Worm (Caenorhabditis elegans): ENCODE data around the gene sgo-1.

sgo-1 gene

DNA sequence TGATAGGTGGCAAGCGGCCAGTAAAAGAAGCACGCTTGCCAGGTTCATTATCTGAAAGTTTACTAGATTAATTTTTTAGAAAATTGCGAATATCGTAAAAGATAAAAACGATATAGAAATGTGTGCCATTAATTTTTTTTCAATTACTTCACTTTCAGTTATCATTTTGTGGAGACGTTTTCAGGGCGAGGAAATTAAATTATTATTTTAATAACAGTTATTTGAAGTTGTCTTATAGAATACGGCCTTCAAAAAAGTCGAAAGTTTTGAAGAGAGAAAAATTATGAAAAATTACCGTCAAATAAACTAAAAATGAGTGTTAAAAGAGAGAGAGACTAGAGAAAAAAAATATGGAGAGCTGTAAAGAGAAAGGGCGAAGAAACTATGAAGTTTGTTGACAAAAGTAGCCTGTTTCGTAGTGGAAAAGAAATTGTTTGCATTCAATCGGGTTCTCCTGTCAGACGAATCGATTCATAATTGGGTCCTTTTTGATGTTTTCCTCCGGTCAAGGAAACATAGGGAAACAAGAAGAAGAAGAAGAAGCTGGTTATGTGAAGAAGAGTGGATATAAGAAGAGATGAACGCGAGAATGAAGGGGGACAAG is 38.4 kb upstream of the sgo-1 start, which contains the start of gene erp-44.2:
TSS of gene erp-44.2 (minus strand) at position 51 of the 604 bp plus-strand sequence.
- TF ChIP-seq pha-4 (tag; optimal IDR thresholded peaks at IDR 0.05), result peak; percentile 93
- no peak for TF ChIP-seq elt-2 (tag; optimal IDR thresholded peaks at IDR 0.05)

DNA sequence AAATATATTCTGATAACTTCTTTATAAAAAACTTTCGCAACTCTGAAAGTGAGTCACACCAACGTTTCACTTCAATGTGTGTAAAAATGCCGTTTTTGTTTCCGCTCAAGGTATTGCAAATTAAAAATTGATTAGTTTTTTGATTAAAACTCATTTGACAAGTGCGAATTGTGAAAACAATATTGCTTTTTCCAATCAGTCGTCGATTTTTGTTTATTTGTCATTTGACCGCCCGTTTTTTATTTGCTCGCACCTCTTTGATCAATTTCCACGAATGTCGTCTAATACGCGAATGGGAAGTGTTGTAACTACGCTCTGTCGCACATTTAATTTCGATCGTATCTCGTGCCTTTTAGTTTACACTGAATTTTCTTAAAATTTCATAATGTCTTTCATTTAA is 33.9 kb upstream of the sgo-1 start, which contains the start of gene mvb-12:
TSS of gene mvb-12 (plus strand) at position 375 of the 400 bp plus-strand sequence.
- TF ChIP-seq unc-39 (tag; optimal IDR thresholded peaks at IDR 0.05) (no peak), nfya-1 (tag; optimal IDR thresholded peaks at IDR 0.05; ENCODE audit: insufficient read depth) (peak; percentile 42), egl-5 (tag; optimal IDR thresholded peaks at IDR 0.05) (peak; percentile 57), hmg-11 (tag; optimal IDR thresholded peaks at IDR 0.05) (peak; percentile 23), lin-15B (tag; optimal IDR thresholded peaks at IDR 0.05) (peak; percentile 43), elt-2 (tag; optimal IDR thresholded peaks at IDR 0.05) (peak; percentile 41), pha-4 (tag; optimal IDR thresholded peaks at IDR 0.05) (peak; percentile 80), egl-27 (tag; optimal IDR thresholded peaks at IDR 0.05) (no peak), snpc-4 (tag; optimal IDR thresholded peaks at IDR 0.05) (peak; percentile 38)

DNA sequence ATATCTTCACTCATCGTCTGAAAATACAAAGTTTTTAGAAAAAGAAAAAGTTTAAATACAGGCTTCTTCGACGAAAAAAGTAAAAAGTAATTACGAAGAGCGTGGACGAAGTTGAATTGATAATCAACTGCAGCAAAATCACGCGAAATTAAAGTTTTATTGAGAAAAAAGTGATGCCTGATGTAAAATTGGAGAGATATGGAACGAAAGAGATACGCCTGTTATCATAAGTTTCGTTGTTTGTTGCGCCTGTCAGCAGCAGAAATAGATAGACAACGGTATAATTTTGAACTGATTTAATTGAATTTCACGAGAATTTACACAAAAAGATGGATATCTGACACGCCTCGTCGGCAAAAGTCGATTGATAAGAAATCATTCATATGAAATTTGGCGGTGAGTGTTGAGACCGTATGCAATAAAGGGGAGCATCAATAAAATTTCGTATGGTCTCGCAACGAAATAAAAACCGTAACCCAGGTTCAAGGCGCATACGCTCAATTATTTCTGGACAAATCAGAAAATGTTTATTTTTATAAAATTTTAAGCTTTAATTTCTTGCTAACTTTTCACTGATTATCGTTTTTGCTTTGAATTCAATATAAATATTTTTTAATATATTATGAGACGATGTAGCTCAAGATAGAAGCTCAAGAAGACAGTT is 33.1 kb upstream of the sgo-1 start, which contains the start of gene C06A6.4:
TSS of gene C06A6.4 (minus strand) at position 24 of the 664 bp plus-strand sequence.
- TF ChIP-seq elt-2 (tag; optimal IDR thresholded peaks at IDR 0.05) (peak; percentile 83), nhr-11 (tag; optimal IDR thresholded peaks at IDR 0.05) (no peak), eor-1 (tag; optimal IDR thresholded peaks at IDR 0.05) (no peak)

DNA sequence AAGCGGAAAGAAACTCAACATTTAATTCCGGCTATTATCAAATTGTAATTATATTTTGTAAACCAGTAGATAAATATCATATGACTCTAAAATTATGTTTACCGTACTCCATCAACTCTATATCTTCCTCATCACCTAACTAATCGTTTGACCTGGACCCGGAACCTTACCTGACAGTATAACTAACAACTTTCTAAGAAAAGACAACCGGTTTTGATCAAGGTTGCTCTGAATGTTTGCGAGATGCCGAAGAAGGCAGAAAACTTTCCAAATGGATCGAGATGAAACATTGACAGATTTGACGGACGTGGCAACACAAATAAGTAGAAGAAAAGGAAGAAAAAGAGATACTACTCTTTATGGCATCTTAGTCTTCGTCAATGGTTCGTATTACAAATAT is 28.4 kb upstream of the sgo-1 start:
- TF ChIP-seq lin-15B (tag; optimal IDR thresholded peaks at IDR 0.05), result no peak
- peak; percentile 16 for TF ChIP-seq nhr-25 (tag; optimal IDR thresholded peaks at IDR 0.05)
- TF ChIP-seq nhr-23 (tag; optimal IDR thresholded peaks at IDR 0.05), result peak; percentile 53

DNA sequence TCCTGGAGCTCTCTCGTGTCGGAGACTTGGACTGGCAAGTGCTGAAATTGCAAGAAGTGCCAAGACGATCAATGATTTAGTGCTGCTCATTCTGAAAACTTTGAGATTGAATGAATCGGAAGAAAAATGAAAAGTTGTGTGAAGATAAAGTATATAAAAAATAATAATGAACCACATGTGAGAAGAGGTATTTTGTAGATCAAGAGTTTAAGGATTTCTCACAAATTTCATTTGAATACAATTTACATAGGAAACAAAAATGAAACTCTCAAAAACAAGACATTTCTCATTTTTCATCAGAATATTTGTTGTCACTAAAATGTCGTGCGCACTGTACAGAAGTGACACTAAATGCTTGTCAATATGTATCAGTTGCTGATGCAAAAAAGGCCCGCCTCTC is 26.2 kb upstream of the sgo-1 start, which contains the start of gene T14A8.2:
TSS of gene T14A8.2 (minus strand) at position 101 of the 400 bp plus-strand sequence.
- TF ChIP-seq skn-1 (tag; optimal IDR thresholded peaks at IDR 0.05) (no peak), nhr-11 (tag; optimal IDR thresholded peaks at IDR 0.05) (no peak)

DNA sequence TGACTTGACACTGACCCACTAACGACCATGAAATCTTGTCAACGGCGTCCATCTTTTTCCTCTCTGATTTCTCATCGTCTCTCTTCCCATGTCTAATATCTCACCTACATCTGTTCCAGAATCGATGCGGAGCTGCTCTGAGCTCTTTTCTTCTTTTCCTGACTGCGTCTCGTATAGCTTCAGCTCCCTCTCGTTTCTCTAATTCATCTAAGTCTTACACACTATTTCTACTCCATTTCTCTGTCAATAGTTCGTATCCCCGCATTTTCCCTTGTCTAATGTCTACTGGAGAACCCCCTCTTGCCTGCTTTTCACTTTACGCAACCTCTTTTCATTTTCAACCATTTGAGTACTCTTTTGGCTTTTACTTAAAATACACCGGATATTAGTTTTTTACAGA is 21.6 kb upstream of the sgo-1 start, which contains the start of gene ric-3:
TSS of gene ric-3 (plus strand) at position 400 of the 400 bp plus-strand sequence.
- TF ChIP-seq lin-15B (tag; optimal IDR thresholded peaks at IDR 0.05) (peak; percentile 42), nhr-237 (tag; optimal IDR thresholded peaks at IDR 0.05) (no peak), ama-1 (optimal IDR thresholded peaks at IDR 0.05) (no peak), nhr-77 (tag; optimal IDR thresholded peaks at IDR 0.05) (no peak), R02D3.7 (tag; optimal IDR thresholded peaks at IDR 0.05) (no peak), elt-3 (tag; optimal IDR thresholded peaks at IDR 0.05) (no peak), eor-1 (tag; optimal IDR thresholded peaks at IDR 0.05) (no peak), ceh-16 (tag; optimal IDR thresholded peaks at IDR 0.05) (no peak), pha-4 (tag; optimal IDR thresholded peaks at IDR 0.05) (peak; percentile 51), fkh-2 (tag; optimal IDR thresholded peaks at IDR 0.05) (no peak), snpc-4 (tag; optimal IDR thresholded peaks at IDR 0.05) (peak; percentile 40), mml-1 (tag; optimal IDR thresholded peaks at IDR 0.05) (no peak), lsy-12 (tag; optimal IDR thresholded peaks at IDR 0.05) (no peak), nfya-1 (tag; optimal IDR thresholded peaks at IDR 0.05; ENCODE audit: insufficient read depth) (peak; percentile 81), nhr-43 (tag; optimal IDR thresholded peaks at IDR 0.05; ENCODE audit: poor library complexity, severe bottlenecking) (no peak), elt-2 (tag; optimal IDR thresholded peaks at IDR 0.05) (no peak), ceh-82 (tag; optimal IDR thresholded peaks at IDR 0.05) (no peak), unc-39 (tag; optimal IDR thresholded peaks at IDR 0.05) (no peak), ceh-28 (tag; optimal IDR thresholded peaks at IDR 0.05) (peak; percentile 58), ZK546.5 (tag; optimal IDR thresholded peaks at IDR 0.05) (no peak), nhr-11 (tag; optimal IDR thresholded peaks at IDR 0.05) (no peak), nhr-76 (tag; optimal IDR thresholded peaks at IDR 0.05) (no peak), skn-1 (tag; optimal IDR thresholded peaks at IDR 0.05) (no peak), egl-27 (tag; optimal IDR thresholded peaks at IDR 0.05) (no peak), egl-5 (tag; optimal IDR thresholded peaks at IDR 0.05) (no peak), aly-2 (tag; optimal IDR thresholded peaks at IDR 0.05) (no peak), ztf-4 (tag; optimal IDR thresholded peaks at IDR 0.05) (no peak), elt-1 (tag; optimal IDR thresholded peaks at IDR 0.05) (no peak), fos-1 (tag; optimal IDR thresholded peaks at IDR 0.05) (no peak), ztf-11 (tag; optimal IDR thresholded peaks at IDR 0.05) (no peak), mdl-1 (tag; optimal IDR thresholded peaks at IDR 0.05) (peak; percentile 29), daf-12 (tag; optimal IDR thresholded peaks at IDR 0.05) (no peak), nhr-67 (tag; optimal IDR thresholded peaks at IDR 0.05) (no peak), lin-39 (tag; optimal IDR thresholded peaks at IDR 0.05) (peak; percentile 84), fkh-10 (GFP tag; optimal IDR thresholded peaks at IDR 0.05) (no peak), zag-1 (tag; optimal IDR thresholded peaks at IDR 0.05) (no peak)

Data from whole organism, L3 larva.